Worm (Caenorhabditis elegans): ENCODE results near the gene bath-47.

DNA sequence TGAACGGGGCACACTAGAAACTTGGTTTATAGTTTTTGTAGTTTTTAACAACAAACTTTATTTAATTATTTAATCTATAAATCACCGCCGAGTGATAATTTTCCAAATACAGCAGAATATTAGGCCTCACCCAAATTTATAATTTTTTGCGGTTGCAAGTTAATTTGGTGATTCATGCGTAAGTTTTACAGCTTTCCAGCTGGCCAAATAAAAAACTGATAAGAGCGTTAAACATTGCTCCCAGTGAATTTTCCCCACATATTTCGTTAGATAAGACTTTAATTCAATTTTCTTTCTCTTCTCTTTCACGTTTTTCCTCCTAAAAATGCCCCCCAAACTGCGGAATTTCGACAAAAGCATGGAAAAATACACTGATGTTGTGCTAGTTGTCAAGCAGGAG is at the start of gene bath-47:
- TF ChIP-seq pes-1 (GFP tag; IDR thresholded peaks at IDR 0.05), result no peak
- no peak for TF ChIP-seq ets-7 (tag; optimal IDR thresholded peaks at IDR 0.05)
- TF ChIP-seq tbx-37 (GFP tag; conservative IDR thresholded peaks at IDR 0.05), result no peak
- TF ChIP-seq ama-1 (optimal IDR thresholded peaks at IDR 0.05), result no peak

Measured in whole organism, early embryonic.